Worm (Caenorhabditis elegans) whole organism, early embryonic: Measurements from ENCODE around the gene npr-42.

ENCODE experiments used
- aly-1 ChIP-seq: sonication (generic microtip); optimal IDR thresholded peaks from 2 replicates; lab custom pipeline; 2016; ENCODE audit warnings: missing genetic modification characterization, missing compliant biosample characterization
- ama-1 ChIP-seq: fragments of 150-350 bp; optimal IDR thresholded peaks from 2 replicates; lab custom pipeline; 2014
- ceh-36 ChIP-seq: sonication (generic microtip); optimal IDR thresholded peaks from 2 replicates; lab custom pipeline; 2016; ENCODE audit warnings: missing genetic modification characterization, inconsistent platforms, missing compliant biosample characterization
- flt-1 ChIP-seq: fragments of 200-800 bp; sonication (Bioruptor generic); IDR thresholded peaks from 2 replicates; pipeline ENCODE4 v1.3.6; 2022; ENCODE audit warnings: missing genetic modification characterization, missing compliant biosample characterization
- hmbx-1 ChIP-seq: sonication (generic microtip); optimal IDR thresholded peaks from 2 replicates; lab custom pipeline; 2016; ENCODE audit warnings: mild to moderate bottlenecking, missing genetic modification characterization, missing compliant biosample characterization
- hnd-1 ChIP-seq: sonication (generic microtip); optimal IDR thresholded peaks from 2 replicates; lab custom pipeline; 2016; ENCODE audit warnings: missing genetic modification characterization, missing compliant biosample characterization
- sea-1 ChIP-seq: fragments of 200-800 bp; sonication (Bioruptor generic); conservative IDR thresholded peaks from 2 replicates; pipeline ENCODE4 v1.3.6; 2022; ENCODE audit warnings: missing genetic modification characterization, missing compliant biosample characterization
- tra-4 ChIP-seq: sonication (generic microtip); optimal IDR thresholded peaks from 2 replicates; lab custom pipeline; 2017; ENCODE audit warnings: missing genetic modification characterization, missing compliant biosample characterization

DNA sequence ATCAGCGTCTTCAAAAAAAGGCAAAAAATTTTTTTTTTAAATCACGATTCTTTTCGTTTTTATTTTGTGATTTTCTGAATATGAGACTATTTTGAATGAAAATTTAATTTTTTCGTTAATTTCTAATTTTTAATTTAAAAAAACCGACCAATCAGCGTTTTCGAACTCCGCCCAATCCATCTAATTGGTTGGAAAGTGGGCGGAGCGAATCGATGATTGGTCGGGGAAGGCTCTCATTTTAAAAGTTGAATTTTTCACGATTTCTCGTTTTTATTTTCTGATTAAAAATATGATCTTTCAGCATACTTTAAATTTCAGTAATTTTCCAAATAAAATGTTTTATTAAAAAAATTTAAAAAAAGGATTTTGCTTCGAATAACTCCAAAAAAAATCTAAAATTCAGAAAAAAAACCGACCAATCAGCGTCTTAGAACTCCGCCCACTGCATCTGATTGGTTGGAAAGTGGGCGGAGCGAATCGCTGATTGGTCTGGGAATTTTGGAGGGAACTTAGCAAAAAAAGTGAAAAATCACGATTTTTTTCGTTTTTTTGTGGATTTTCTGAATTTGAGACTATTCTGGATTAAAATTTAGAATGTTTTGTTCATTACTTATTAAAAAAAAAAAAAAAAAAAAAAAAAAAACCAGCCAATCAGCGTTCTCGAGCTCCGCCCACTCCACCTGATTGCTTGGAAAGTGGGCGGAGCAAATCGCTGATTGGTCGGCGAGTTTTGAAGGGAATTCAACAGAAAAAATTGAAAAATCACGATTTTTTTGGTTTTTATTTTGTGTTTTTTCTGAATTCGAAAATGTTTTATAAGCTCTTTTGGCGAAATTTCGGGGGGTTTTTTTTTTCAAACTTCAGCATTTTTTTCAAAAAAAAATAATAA, 8.5 kb downstream of the npr-42 start:
- TF ChIP-seq hmbx-1 (tag; lab: Kevin White, UChicago): no peak
- no peak for TF ChIP-seq flt-1
- no peak for TF ChIP-seq ama-1
- no peak for TF ChIP-seq sea-1 (GFP tag; lab: Robert Waterston, UW)
- TF ChIP-seq ceh-36: no peak
- TF ChIP-seq hnd-1 (tag; lab: Kevin White, UChicago): no peak
- no peak for TF ChIP-seq aly-1 (tag; lab: Kevin White, UChicago)
- no peak for TF ChIP-seq tra-4 (tag; lab: Kevin White, UChicago)
